Fruit fly (Drosophila melanogaster): ENCODE data around the gene Inx7.

DNA sequence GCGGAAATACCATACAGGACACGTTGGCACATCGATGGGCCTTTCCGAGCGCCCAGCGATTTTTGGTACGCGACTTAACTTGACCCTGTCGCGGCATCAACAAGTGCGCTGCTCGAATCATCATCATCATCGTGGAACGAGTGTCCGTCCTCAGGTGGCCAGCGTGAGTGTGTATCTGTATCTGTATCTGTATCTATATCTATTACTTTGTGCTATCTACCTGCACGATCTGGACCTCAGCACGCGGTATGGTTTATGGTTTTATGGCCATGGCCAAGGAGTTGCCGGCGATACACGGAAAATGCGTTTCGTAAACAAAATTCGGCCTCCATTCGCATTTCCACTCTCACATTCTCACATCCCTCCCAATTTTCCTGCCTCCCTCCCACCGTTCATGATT lies 43.6 kb upstream of the Inx7 start:
- TF ChIP-seq psq (optimal IDR thresholded peaks at IDR 0.05) (no peak), pan (optimal IDR thresholded peaks at IDR 0.05) (no peak), CG8478 (optimal IDR thresholded peaks at IDR 0.05) (no peak), EcR (GFP tag; optimal IDR thresholded peaks at IDR 0.05) (no peak), usp (GFP tag; optimal IDR thresholded peaks at IDR 0.05) (no peak), Dll (optimal IDR thresholded peaks at IDR 0.05) (no peak)
